Worm (Caenorhabditis elegans) whole organism, midembryonic: ENCODE measurements around the gene srbc-1.

Experiments used
- T22C8.4 ChIP-seq: fragments of 200-800 bp; sonication (Bioruptor generic); IDR thresholded peaks from 2 replicates; pipeline ENCODE4 v1.3.6; 2022; ENCODE audit warnings: missing genetic modification characterization, missing compliant biosample characterization
- cog-1 ChIP-seq: sonication (generic microtip); optimal IDR thresholded peaks from 2 replicates; lab custom pipeline; 2016; ENCODE audit warnings: missing genetic modification characterization, missing compliant biosample characterization
- flt-1 ChIP-seq: fragments of 200-800 bp; sonication (Bioruptor generic); IDR thresholded peaks from 2 replicates; pipeline ENCODE4 v1.3.6; 2022; ENCODE audit warnings: missing genetic modification characterization, missing compliant biosample characterization
- klf-2 ChIP-seq: fragments of 200-800 bp; sonication (Bioruptor generic); conservative IDR thresholded peaks from 2 replicates; pipeline ENCODE4 v1.3.6; 2022; ENCODE audit warnings: missing genetic modification reagents, missing genetic modification characterization, missing compliant biosample characterization
- med-1 ChIP-seq: sonication (generic microtip); optimal IDR thresholded peaks from 2 replicates; lab custom pipeline; 2017; ENCODE audit warnings: missing genetic modification characterization, mild to moderate bottlenecking, missing compliant biosample characterization, antibody characterized with exemption, missing genetic modification reagents; ENCODE audit not compliant: insufficient read depth
- ref-1 ChIP-seq: fragments of 200-800 bp; sonication (Bioruptor generic); conservative IDR thresholded peaks from 2 replicates; pipeline ENCODE4 v1.3.6; 2022; ENCODE audit warnings: missing genetic modification reagents, missing genetic modification characterization, missing compliant biosample characterization
- tab-1 ChIP-seq: fragments of 200-800 bp; sonication (Bioruptor generic); IDR thresholded peaks from 2 replicates; pipeline ENCODE4 v1.3.6; 2022; ENCODE audit warnings: missing genetic modification characterization, missing compliant biosample characterization
- ztf-23 ChIP-seq: fragments of 200-800 bp; sonication (Bioruptor generic); IDR thresholded peaks from 2 replicates; pipeline ENCODE4 v1.3.6; 2022; ENCODE audit warnings: missing genetic modification reagents, missing genetic modification characterization, missing compliant biosample characterization
- ztf-29 ChIP-seq: fragments of 200-800 bp; sonication (Bioruptor generic); IDR thresholded peaks from 2 replicates; pipeline ENCODE4 v1.3.6; 2022; ENCODE audit warnings: missing genetic modification reagents, missing genetic modification characterization, missing compliant biosample characterization

srbc-1 gene

DNA sequence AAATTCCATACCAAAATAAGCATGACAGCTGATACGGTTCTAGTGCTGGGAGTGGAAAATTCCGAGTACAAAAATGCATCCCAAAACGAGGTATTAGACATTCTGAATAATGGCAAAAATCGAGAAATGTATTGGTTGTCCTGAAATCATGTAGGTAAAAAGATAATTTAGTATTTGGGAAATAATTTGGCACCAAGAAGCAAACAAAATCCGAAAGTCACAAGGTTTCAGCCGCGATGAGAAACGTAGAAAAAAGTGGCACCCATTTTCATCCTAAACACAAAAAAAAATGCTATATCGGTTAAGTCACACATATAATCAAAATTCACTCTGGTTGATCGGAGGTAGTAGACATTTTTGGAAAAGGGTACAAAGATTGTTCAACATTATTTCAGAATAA, 4.0 kb downstream of the srbc-1 start, which contains the start of gene srx-122:
Gene srx-122 (minus strand): TSS at position 101 of the 400 bp plus-strand sequence.
- TF ChIP-seq klf-2 (GFP tag; lab: Robert Waterston, UW) (no peak), flt-1 (GFP tag; lab: Robert Waterston, UW) (no peak), tab-1 (GFP tag; lab: Robert Waterston, UW) (no peak), ztf-23 (GFP tag; lab: Robert Waterston, UW) (no peak), ztf-29 (GFP tag; lab: Robert Waterston, UW) (no peak)

DNA sequence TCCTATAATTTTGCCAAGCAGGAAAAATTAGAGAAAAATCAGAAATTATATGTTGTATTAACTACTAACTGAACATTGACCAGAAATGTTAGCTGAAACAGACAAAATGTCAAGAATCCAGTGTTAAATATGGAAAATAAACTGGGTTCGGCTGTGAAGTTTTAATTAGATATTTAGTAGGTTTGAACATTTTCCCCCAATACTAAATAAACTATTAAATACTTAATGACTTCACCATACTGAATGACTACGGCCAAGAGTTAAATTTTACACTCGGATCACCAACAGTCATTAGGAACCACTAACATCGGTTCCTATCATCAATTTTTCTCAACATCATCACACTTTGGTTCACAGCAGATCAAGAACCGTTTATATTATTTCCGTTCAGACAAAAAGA, 6.4 kb downstream of the srbc-1 start:
- no peak for TF ChIP-seq ref-1 (GFP tag; lab: Robert Waterston, UW)
- no peak for TF ChIP-seq tab-1 (GFP tag; lab: Robert Waterston, UW)
- no peak for TF ChIP-seq cog-1
- no peak for TF ChIP-seq ztf-29 (GFP tag; lab: Robert Waterston, UW)
- TF ChIP-seq med-1: no peak
- TF ChIP-seq ztf-23 (GFP tag; lab: Robert Waterston, UW): no peak
- TF ChIP-seq flt-1 (GFP tag; lab: Robert Waterston, UW): no peak
- no peak for TF ChIP-seq T22C8.4 (GFP tag; lab: Robert Waterston, UW)
- no peak for TF ChIP-seq klf-2 (GFP tag; lab: Robert Waterston, UW)

DNA sequence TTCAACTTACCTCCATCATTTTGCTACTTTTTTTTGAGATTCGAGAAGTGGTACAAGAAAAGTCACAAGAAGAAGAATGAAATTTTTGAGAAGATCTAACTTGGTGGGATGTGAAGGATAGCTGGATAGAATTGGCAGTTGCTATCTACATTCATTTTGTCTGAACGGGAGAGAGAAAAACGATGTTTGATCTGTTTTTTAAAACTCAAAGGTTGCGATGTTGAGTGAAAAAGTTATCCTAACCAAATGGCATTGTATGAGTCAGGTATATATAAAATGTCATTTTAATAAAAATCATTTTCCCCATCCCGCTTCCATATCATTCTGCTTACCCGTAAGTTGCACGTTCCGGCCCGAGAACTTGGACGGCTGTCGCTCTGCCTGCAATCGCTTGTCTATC, 12.5 kb downstream of the srbc-1 start, which contains the start of gene F35F10.6:
Gene F35F10.6 (minus strand): TSS at position 101 of the 400 bp plus-strand sequence.
- TF ChIP-seq ref-1 (GFP tag; lab: Robert Waterston, UW) (no peak), T22C8.4 (GFP tag; lab: Robert Waterston, UW) (no peak), klf-2 (GFP tag; lab: Robert Waterston, UW) (no peak), tab-1 (GFP tag; lab: Robert Waterston, UW) (no peak), ztf-29 (GFP tag; lab: Robert Waterston, UW) (no peak), cog-1 (no peak), ztf-23 (GFP tag; lab: Robert Waterston, UW) (no peak), flt-1 (GFP tag; lab: Robert Waterston, UW) (no peak), med-1 (no peak)

DNA sequence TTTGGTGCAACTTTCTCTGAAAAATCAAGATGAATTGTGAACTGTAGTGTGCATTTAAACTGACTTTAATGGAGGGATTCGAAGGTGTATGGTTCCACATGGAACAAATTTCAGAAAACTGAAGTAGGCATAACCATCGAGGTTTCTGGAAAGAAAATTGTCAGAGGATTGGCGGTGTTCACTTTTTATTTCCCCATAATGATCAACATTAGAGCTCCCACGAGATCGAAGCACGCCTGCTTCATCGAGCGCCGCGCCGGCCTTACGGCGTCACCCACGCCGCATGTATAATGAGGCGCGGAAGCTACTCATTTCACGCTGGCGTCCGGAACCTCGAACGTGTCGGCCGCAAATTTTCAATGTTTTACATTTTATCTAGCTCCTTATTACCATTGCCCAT, 13.7 kb downstream of the srbc-1 start:
- TF ChIP-seq med-1 (no peak), cog-1 (no peak), ztf-29 (GFP tag; lab: Robert Waterston, UW) (no peak), klf-2 (GFP tag; lab: Robert Waterston, UW) (no peak), tab-1 (GFP tag; lab: Robert Waterston, UW) (no peak), ref-1 (GFP tag; lab: Robert Waterston, UW) (no peak), flt-1 (GFP tag; lab: Robert Waterston, UW) (no peak), ztf-23 (GFP tag; lab: Robert Waterston, UW) (no peak), T22C8.4 (GFP tag; lab: Robert Waterston, UW) (no peak)

DNA sequence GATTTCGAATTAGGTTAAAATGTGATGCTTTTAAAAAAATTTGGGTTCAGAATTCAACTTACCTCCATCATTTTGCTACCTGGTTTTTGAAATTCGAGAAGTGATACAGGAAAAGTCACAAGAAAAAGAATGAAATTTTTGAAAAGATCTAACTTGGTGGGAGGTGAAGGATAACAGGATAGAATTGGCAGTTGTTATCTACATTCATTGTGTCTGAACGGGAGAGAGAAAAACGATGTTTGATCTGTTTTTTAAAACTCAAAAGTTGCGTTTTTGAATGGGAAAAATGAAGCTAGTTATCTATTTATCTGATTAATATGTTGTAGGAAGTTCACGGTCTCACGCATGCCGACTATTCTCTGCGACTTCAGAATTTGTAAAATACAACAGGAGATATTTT, 14.5 kb downstream of the srbc-1 start, which contains the start of gene F35F10.7:
Gene F35F10.7 (minus strand): TSS at position 101 of the 400 bp plus-strand sequence.
- TF ChIP-seq ztf-29 (GFP tag; lab: Robert Waterston, UW): no peak
- TF ChIP-seq med-1: no peak
- no peak for TF ChIP-seq T22C8.4 (GFP tag; lab: Robert Waterston, UW)
- no peak for TF ChIP-seq ref-1 (GFP tag; lab: Robert Waterston, UW)

DNA sequence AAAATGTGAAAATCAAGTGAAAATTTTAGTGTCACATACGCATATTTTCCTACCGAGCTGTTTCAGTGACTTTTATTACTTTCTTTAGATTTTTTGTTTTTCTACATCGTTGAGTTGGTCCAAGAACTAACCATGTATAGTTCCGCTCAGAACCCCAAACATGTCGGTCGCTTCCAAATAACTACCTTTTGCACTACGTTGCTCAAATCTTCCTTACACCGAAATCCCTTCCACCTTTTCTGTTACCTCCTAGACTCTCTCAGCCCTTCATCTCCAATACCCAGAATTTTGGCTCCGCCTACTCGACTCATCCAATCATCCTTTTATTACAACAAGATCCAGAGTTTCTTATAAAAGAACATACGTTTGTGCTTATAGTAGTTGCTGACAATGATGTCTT, 17.2 kb downstream of the srbc-1 start, which contains the start of gene F35F10.5:
Gene F35F10.5 (plus strand): TSS at position 301 of the 400 bp plus-strand sequence.
- TF ChIP-seq ztf-23 (GFP tag; lab: Robert Waterston, UW) (0 out of 2 replicates have a peak, but pooled peaks have one; percentile 25), flt-1 (GFP tag; lab: Robert Waterston, UW) (no peak)

DNA sequence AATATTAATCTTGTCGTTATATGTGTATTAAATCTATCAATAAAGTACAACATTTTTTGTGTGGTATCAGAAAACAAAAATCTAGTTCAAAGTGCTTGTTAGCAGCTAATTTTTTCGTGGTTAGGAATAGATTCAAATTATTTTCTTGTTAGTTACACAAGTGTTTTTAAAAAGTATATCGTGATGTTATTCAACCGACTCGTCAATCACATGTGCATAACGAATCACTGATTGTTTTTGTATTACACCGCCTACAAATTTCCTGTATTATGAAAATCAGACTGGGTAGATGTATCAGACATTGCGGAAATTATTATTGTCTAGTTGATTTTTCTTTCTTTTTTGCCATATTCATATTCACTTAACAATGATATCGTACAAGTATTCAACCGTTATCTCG, 18.8 kb downstream of the srbc-1 start, which contains the start of gene str-64:
Gene str-64 (plus strand): TSS at position 301 of the 400 bp plus-strand sequence.
- TF ChIP-seq ref-1 (GFP tag; lab: Robert Waterston, UW) (no peak), T22C8.4 (GFP tag; lab: Robert Waterston, UW) (no peak), cog-1 (no peak), ztf-29 (GFP tag; lab: Robert Waterston, UW) (no peak), flt-1 (GFP tag; lab: Robert Waterston, UW) (no peak), klf-2 (GFP tag; lab: Robert Waterston, UW) (no peak), ztf-23 (GFP tag; lab: Robert Waterston, UW) (no peak), tab-1 (GFP tag; lab: Robert Waterston, UW) (no peak), med-1 (no peak)

DNA sequence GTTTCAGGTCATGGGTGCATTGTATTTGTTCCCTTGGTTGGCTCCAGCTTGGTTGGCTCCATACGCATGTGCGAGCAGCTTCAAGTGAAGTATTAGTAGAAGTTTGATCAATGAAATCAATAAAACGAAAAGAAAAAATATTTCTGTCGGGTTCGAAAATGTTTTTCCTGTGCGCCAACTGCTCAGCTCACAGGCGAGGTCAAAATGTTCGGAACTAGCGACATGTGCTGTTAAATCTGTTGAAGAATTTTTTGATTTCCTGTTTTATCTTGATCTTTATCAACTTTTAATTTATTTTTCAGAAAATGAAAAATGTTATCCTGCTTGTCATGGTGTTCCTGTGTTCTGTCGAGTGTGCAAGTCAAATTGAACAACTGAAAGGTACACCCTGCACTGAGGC, 20.3 kb downstream of the srbc-1 start, which contains the start of gene T28A11.25:
Gene T28A11.25 (plus strand): TSS at position 301 of the 400 bp plus-strand sequence.
- TF ChIP-seq klf-2 (GFP tag; lab: Robert Waterston, UW) (no peak), ztf-29 (GFP tag; lab: Robert Waterston, UW) (no peak), cog-1 (no peak), ref-1 (GFP tag; lab: Robert Waterston, UW) (no peak), ztf-23 (GFP tag; lab: Robert Waterston, UW) (no peak), tab-1 (GFP tag; lab: Robert Waterston, UW) (no peak), T22C8.4 (GFP tag; lab: Robert Waterston, UW) (no peak), med-1 (no peak), flt-1 (GFP tag; lab: Robert Waterston, UW) (no peak)

DNA sequence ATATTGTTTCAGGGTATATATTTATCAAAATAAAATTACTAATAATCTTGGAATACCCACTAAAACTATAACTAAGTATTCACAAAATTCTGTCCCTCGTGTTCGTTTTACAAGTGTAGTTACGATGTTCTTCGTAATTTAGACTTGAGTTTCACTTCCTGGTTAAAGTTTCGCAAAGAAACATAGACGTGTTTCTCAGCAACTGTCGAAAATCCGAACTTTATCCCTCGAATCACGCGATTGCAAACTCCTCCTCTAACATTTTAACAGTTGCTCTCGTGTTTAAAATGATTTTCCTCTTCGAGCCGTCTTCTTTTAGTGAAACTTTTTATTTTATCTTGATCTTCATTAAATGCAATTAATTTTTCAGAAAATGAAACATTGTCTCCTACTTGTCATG, 21.8 kb downstream of the srbc-1 start, which contains the start of gene T28A11.2:
Gene T28A11.2 (plus strand): TSS at position 371 of the 400 bp plus-strand sequence.
- no peak for TF ChIP-seq ztf-29 (GFP tag; lab: Robert Waterston, UW)
- TF ChIP-seq ref-1 (GFP tag; lab: Robert Waterston, UW): no peak
- no peak for TF ChIP-seq med-1
- no peak for TF ChIP-seq flt-1 (GFP tag; lab: Robert Waterston, UW)
- TF ChIP-seq T22C8.4 (GFP tag; lab: Robert Waterston, UW): no peak
- TF ChIP-seq klf-2 (GFP tag; lab: Robert Waterston, UW): no peak
- no peak for TF ChIP-seq ztf-23 (GFP tag; lab: Robert Waterston, UW)
- no peak for TF ChIP-seq cog-1
- no peak for TF ChIP-seq tab-1 (GFP tag; lab: Robert Waterston, UW)

DNA sequence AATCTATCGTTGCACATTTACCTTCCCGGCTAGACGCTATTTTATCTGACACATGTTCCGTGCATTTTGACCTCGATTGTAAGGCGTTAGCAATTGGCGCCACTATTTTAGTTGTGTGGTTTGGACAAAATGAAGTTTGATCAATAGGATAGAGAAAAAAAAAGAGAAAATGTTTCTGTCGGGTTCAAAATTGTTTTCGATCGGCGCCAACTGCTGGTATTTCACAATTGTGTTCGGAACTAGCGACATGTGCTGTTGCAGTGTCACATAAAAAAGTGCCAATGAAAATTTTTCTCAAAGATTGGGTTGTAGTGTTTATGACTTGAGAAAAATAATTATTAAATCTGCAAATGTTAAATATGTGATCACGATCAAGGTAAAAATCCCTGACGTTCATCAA, 22.7 kb downstream of the srbc-1 start:
- TF ChIP-seq ref-1 (GFP tag; lab: Robert Waterston, UW) (no peak), med-1 (no peak), ztf-29 (GFP tag; lab: Robert Waterston, UW) (no peak), cog-1 (no peak)
